Worm (Caenorhabditis elegans) whole organism, young adult: ENCODE data around the gene clec-190.

Experiments
- B0019.2 ChIP-seq: fragments of 200-800 bp; sonication (Bioruptor generic); conservative IDR thresholded peaks from 2 replicates; pipeline ENCODE4 v1.3.6; 2022; ENCODE audit warnings: missing genetic modification reagents, missing genetic modification characterization, missing compliant biosample characterization
- B0336.3 ChIP-seq: fragments of 200-800 bp; sonication (Bioruptor generic); IDR thresholded peaks from 2 replicates; pipeline ENCODE4 v1.3.6; 2022; ENCODE audit warnings: missing genetic modification characterization, missing compliant biosample characterization
- C06A6.2 ChIP-seq: fragments of 200-800 bp; sonication (Bioruptor generic); conservative IDR thresholded peaks from 2 replicates; pipeline ENCODE4 v1.3.6; 2022; ENCODE audit warnings: missing genetic modification characterization, missing compliant biosample characterization
- D2030.7 ChIP-seq: fragments of 200-800 bp; sonication (Bioruptor generic); IDR thresholded peaks from 2 replicates; pipeline ENCODE4 v1.3.6; 2022; ENCODE audit warnings: missing genetic modification reagents, missing genetic modification characterization, missing compliant biosample characterization
- F57C9.4 ChIP-seq: sonication (generic microtip); optimal IDR thresholded peaks from 2 replicates; lab custom pipeline; 2017; ENCODE audit warnings: mild to moderate bottlenecking, missing genetic modification characterization, missing compliant biosample characterization
- K11D2.4 ChIP-seq: fragments of 200-800 bp; sonication (Bioruptor generic); IDR thresholded peaks from 2 replicates; pipeline ENCODE4 v1.3.6; 2022; ENCODE audit warnings: missing genetic modification reagents, missing genetic modification characterization, missing compliant biosample characterization
- Y56A3A.18 ChIP-seq: fragments of 200-800 bp; sonication (Bioruptor generic); IDR thresholded peaks from 2 replicates; pipeline ENCODE4 v1.3.6; 2022; ENCODE audit warnings: missing genetic modification reagents, missing genetic modification characterization, missing compliant biosample characterization
- Y95B8A.8 ChIP-seq: fragments of 200-800 bp; sonication (Bioruptor generic); IDR thresholded peaks from 2 replicates; pipeline ENCODE4 v1.3.6; 2022; ENCODE audit warnings: missing genetic modification reagents, missing genetic modification characterization, missing compliant biosample characterization
- aptf-3 ChIP-seq: fragments of 200-800 bp; sonication (Bioruptor generic); IDR thresholded peaks from 2 replicates; pipeline ENCODE4 v1.3.6; 2022; ENCODE audit warnings: missing genetic modification characterization, missing compliant biosample characterization
- athp-1 ChIP-seq: sonication (generic microtip); optimal IDR thresholded peaks from 2 replicates; lab custom pipeline; 2017; ENCODE audit warnings: mild to moderate bottlenecking, missing genetic modification characterization, missing compliant biosample characterization
- attf-5 ChIP-seq: fragments of 200-800 bp; sonication (Bioruptor generic); optimal IDR thresholded peaks from 2 replicates; lab custom pipeline; 2018; ENCODE audit warnings: mild to moderate bottlenecking, missing genetic modification characterization, missing compliant biosample characterization
- attf-6 ChIP-seq: fragments of 200-800 bp; sonication (Bioruptor generic); IDR thresholded peaks from 2 replicates; pipeline ENCODE4 v1.3.6; 2022; ENCODE audit warnings: missing genetic modification reagents, missing genetic modification characterization, missing compliant biosample characterization
- die-1 ChIP-seq: sonication (generic microtip); optimal IDR thresholded peaks from 2 replicates; lab custom pipeline; 2016; ENCODE audit warnings: missing genotype, mild to moderate bottlenecking, missing genetic modification characterization, missing compliant biosample characterization
- dox-1 ChIP-seq: fragments of 200-800 bp; sonication (Bioruptor generic); IDR thresholded peaks from 2 replicates; pipeline ENCODE4 v1.3.6; 2022; ENCODE audit warnings: missing genetic modification reagents, missing genetic modification characterization, missing compliant biosample characterization
- dpff-1 ChIP-seq: sonication (generic microtip); optimal IDR thresholded peaks from 2 replicates; lab custom pipeline; 2017; ENCODE audit warnings: mild to moderate bottlenecking, missing genetic modification characterization, missing compliant biosample characterization
- egl-18 ChIP-seq: fragments of 200-800 bp; sonication (Bioruptor generic); IDR thresholded peaks from 2 replicates; pipeline ENCODE4 v1.3.6; 2022; ENCODE audit warnings: missing genetic modification reagents, missing genetic modification characterization, missing compliant biosample characterization
- egrh-3 ChIP-seq: fragments of 200-800 bp; sonication (Bioruptor generic); IDR thresholded peaks from 2 replicates; pipeline ENCODE4 v1.3.6; 2022; ENCODE audit warnings: missing genetic modification reagents, missing genetic modification characterization, missing compliant biosample characterization
- hlh-12 ChIP-seq: sonication (generic microtip); optimal IDR thresholded peaks from 2 replicates; lab custom pipeline; 2016; ENCODE audit warnings: missing genetic modification characterization, missing compliant biosample characterization
- hmg-1.2 ChIP-seq: fragments of 200-800 bp; sonication (Bioruptor generic); IDR thresholded peaks from 2 replicates; pipeline ENCODE4 v1.3.6; 2022; ENCODE audit warnings: missing genetic modification reagents, missing genetic modification characterization, missing compliant biosample characterization
- hsf-1 ChIP-seq: fragments of 200-800 bp; sonication (Bioruptor generic); IDR thresholded peaks from 2 replicates; pipeline ENCODE4 v1.3.6; 2022; ENCODE audit warnings: missing genetic modification reagents, missing genetic modification characterization, missing compliant biosample characterization
- let-526 ChIP-seq: fragments of 200-800 bp; sonication (Bioruptor generic); IDR thresholded peaks from 2 replicates; pipeline ENCODE4 v1.3.6; 2022; ENCODE audit warnings: missing genetic modification reagents, missing genetic modification characterization, missing compliant biosample characterization
- let-607 ChIP-seq, 2 experiments: fragments of 200-800 bp in 1 of 2; sonication (Bioruptor generic) in 1 of 2; sonication (generic microtip) in 1 of 2; optimal IDR thresholded peaks; 2 replicates each; lab custom pipeline; 2016 to 2018; ENCODE audit warnings: mild to moderate bottlenecking in 2 of 2, missing compliant biosample characterization in 2 of 2, missing genetic modification characterization in 2 of 2, moderate library complexity in 2 of 2, missing genotype in 1 of 2
- lin-26 ChIP-seq: fragments of 200-800 bp; sonication (Bioruptor generic); IDR thresholded peaks from 2 replicates; pipeline ENCODE4 v1.3.6; 2022; ENCODE audit warnings: missing genetic modification reagents, missing genetic modification characterization, missing compliant biosample characterization
- lin-40 ChIP-seq: sonication (generic microtip); optimal IDR thresholded peaks from 2 replicates; lab custom pipeline; 2016; ENCODE audit warnings: missing genetic modification characterization, mild to moderate bottlenecking, missing compliant biosample characterization, missing genotype, missing genetic modification reagents
- lir-1 ChIP-seq: fragments of 200-800 bp; sonication (Bioruptor generic); conservative IDR thresholded peaks from 2 replicates; pipeline ENCODE4 v1.3.6; 2022; ENCODE audit warnings: missing genetic modification reagents, missing genetic modification characterization, missing compliant biosample characterization
- lsl-1 ChIP-seq: fragments of 200-800 bp; sonication (Bioruptor generic); optimal IDR thresholded peaks from 2 replicates; lab custom pipeline; 2018; ENCODE audit warnings: mild to moderate bottlenecking, missing genetic modification characterization, moderate library complexity, missing compliant biosample characterization
- madf-8 ChIP-seq: fragments of 200-800 bp; sonication (Bioruptor generic); conservative IDR thresholded peaks from 2 replicates; pipeline ENCODE4 v1.3.6; 2022; ENCODE audit warnings: missing genetic modification reagents, missing genetic modification characterization, missing compliant biosample characterization
- nhr-80 ChIP-seq: sonication (generic microtip); optimal IDR thresholded peaks from 2 replicates; lab custom pipeline; 2016; ENCODE audit warnings: missing genetic modification characterization, missing compliant biosample characterization
- pha-4 ChIP-seq: fragments of 150-350 bp; sonication (generic microtip); optimal IDR thresholded peaks from 2 replicates; lab custom pipeline; 2014; ENCODE audit warnings: missing biosample characterization, missing genetic modification reagents, missing genetic modification characterization
- rcor-1 ChIP-seq: fragments of 200-800 bp; sonication (Bioruptor generic); IDR thresholded peaks from 2 replicates; pipeline ENCODE4 v1.3.6; 2022; ENCODE audit warnings: missing genetic modification reagents, missing genetic modification characterization, missing compliant biosample characterization
- snpc-3.4 ChIP-seq: sonication (generic microtip); optimal IDR thresholded peaks from 2 replicates; lab custom pipeline; 2017; ENCODE audit warnings: missing genetic modification characterization, mild to moderate bottlenecking, missing compliant biosample characterization, antibody characterized with exemption, moderate library complexity, missing genotype, missing genetic modification reagents
- snpc-4 ChIP-seq, 5 experiments: fragments of 150-350 bp in 1 of 5; sonication (generic microtip) in 4 of 5; optimal IDR thresholded peaks; 2 replicates each; lab custom pipeline; 2014 to 2018; ENCODE audit warnings: missing genetic modification characterization in 5 of 5, missing biosample characterization in 3 of 5, antibody characterized with exemption in 2 of 5, mild to moderate bottlenecking in 2 of 5, missing compliant biosample characterization in 2 of 5, missing genotype in 2 of 5, moderate library complexity in 2 of 5, missing genetic modification reagents in 1 of 5
- tbp1 ChIP-seq: fragments of 200-800 bp; sonication (Bioruptor generic); optimal IDR thresholded peaks from 2 replicates; lab custom pipeline; 2018; ENCODE audit warnings: mild to moderate bottlenecking, missing genetic modification characterization, missing compliant biosample characterization
- tbx-9 ChIP-seq: sonication (generic microtip); optimal IDR thresholded peaks from 2 replicates; lab custom pipeline; 2016; ENCODE audit warnings: borderline replicate concordance, missing genetic modification characterization, inconsistent platforms, missing compliant biosample characterization
- tlf-1 ChIP-seq: fragments of 200-800 bp; sonication (Bioruptor generic); optimal IDR thresholded peaks from 2 replicates; lab custom pipeline; 2018; ENCODE audit warnings: mild to moderate bottlenecking, missing genetic modification characterization, missing compliant biosample characterization
- zfh-2 ChIP-seq: fragments of 200-800 bp; sonication (Bioruptor generic); conservative IDR thresholded peaks from 2 replicates; pipeline ENCODE4 v1.3.6; 2022; ENCODE audit warnings: missing genetic modification reagents, missing genetic modification characterization, missing compliant biosample characterization
- ztf-22 ChIP-seq: fragments of 200-800 bp; sonication (Bioruptor generic); optimal IDR thresholded peaks from 2 replicates; lab custom pipeline; 2018; ENCODE audit warnings: mild to moderate bottlenecking, missing genetic modification characterization, moderate library complexity, missing compliant biosample characterization
- ztf-28 ChIP-seq: fragments of 200-800 bp; sonication (Bioruptor generic); IDR thresholded peaks from 2 replicates; pipeline ENCODE4 v1.3.6; 2022; ENCODE audit warnings: missing genetic modification reagents, missing genetic modification characterization, missing compliant biosample characterization
- ztf-6 ChIP-seq: fragments of 200-800 bp; sonication (Bioruptor generic); IDR thresholded peaks from 2 replicates; pipeline ENCODE4 v1.3.6; 2022; ENCODE audit warnings: missing genetic modification reagents, missing genetic modification characterization, missing compliant biosample characterization

clec-190 gene

ce11 chrIV:15120746-15121145 is 5.2 kb downstream of the clec-190 start, which contains the start of gene clec-189:
clec-189 (plus strand) TSS chrIV:15120837.
- TF ChIP-seq lin-40 (tag; lab: Kevin White, UChicago): no peak
- TF ChIP-seq Y56A3A.18 (GFP tag; lab: Robert Waterston, UW): no peak
- TF ChIP-seq zfh-2 (GFP tag; lab: Robert Waterston, UW): 0 out of 2 replicates have a peak, but pooled peaks have one; percentile 10
- no peak for TF ChIP-seq tbx-9 (tag; lab: Kevin White, UChicago)
- no peak for TF ChIP-seq let-526
- no peak for TF ChIP-seq attf-6
- TF ChIP-seq attf-5 (GFP tag; lab: Kevin White, UChicago): no peak
- no peak for TF ChIP-seq let-607 (tag; optimal IDR thresholded peaks at IDR 0.05; lab: Kevin White, UChicago)
- TF ChIP-seq snpc-4 (GFP tag; optimal IDR thresholded peaks at IDR 0.05; lab: Kevin White, UChicago): no peak
- TF ChIP-seq snpc-4 (tag; optimal IDR thresholded peaks at IDR 0.05; lab: Kevin White, UChicago): peak in 2 of 4 experiments; percentile 66 to 91
- TF ChIP-seq ztf-6: no peak
- TF ChIP-seq, all 124 proteins: peak for 2

ce11 chrIV:15119268-15119667 is 6.7 kb downstream of the clec-190 start:
- TF ChIP-seq hmg-1.2 (GFP tag; lab: Robert Waterston, UW) (peak; percentile 39; the same call in 1 of the 2 replicates), zfh-2 (GFP tag; lab: Robert Waterston, UW) (peak; percentile 55), attf-6 (peak; percentile 62; the same call in 1 of the 2 replicates), snpc-4 (GFP tag; optimal IDR thresholded peaks at IDR 0.05; lab: Kevin White, UChicago) (no peak), snpc-4 (tag; optimal IDR thresholded peaks at IDR 0.05; lab: Kevin White, UChicago) (peak in 3 of 4 experiments; percentile 19 to 96 (median 55)), F57C9.4 (tag; lab: Kevin White, UChicago) (no peak)

ce11 chrIV:15118390-15118789 is 7.5 kb downstream of the clec-190 start, which contains the start of gene M199.136:
M199.136 (plus strand) TSS chrIV:15118690.
- TF ChIP-seq K11D2.4 (GFP tag; lab: Robert Waterston, UW): no peak
- TF ChIP-seq lsl-1 (GFP tag; lab: Kevin White, UChicago): no peak
- no peak for TF ChIP-seq tlf-1
- no peak for TF ChIP-seq aptf-3

- TF ChIP-seq C06A6.2 (GFP tag; lab: Robert Waterston, UW): no peak
- no peak for TF ChIP-seq zfh-2 (GFP tag; lab: Robert Waterston, UW)
- no peak for TF ChIP-seq lin-26 (GFP tag; lab: Robert Waterston, UW)
- TF ChIP-seq snpc-3.4 (tag; lab: Kevin White, UChicago): no peak
- no peak for TF ChIP-seq lsl-1 (GFP tag; lab: Kevin White, UChicago)
- no peak for TF ChIP-seq dox-1 (GFP tag; lab: Robert Waterston, UW)
- no peak for TF ChIP-seq lir-1
- TF ChIP-seq ztf-22 (GFP tag; lab: Kevin White, UChicago): no peak
- no peak for TF ChIP-seq D2030.7 (GFP tag; lab: Robert Waterston, UW)
- no peak for TF ChIP-seq tlf-1
- TF ChIP-seq madf-8: no peak
- TF ChIP-seq attf-6: no peak
- no peak for TF ChIP-seq hsf-1 (GFP tag; lab: Robert Waterston, UW)
- no peak for TF ChIP-seq let-607 (tag; optimal IDR thresholded peaks at IDR 0.05; lab: Kevin White, UChicago)
- TF ChIP-seq egl-18 (GFP tag; lab: Robert Waterston, UW): no peak
Observed at ce11 chrIV:15114324-15114723, 11.6 kb downstream of the clec-190 start, which contains the start of gene M199.135. M199.135 (plus strand) TSS chrIV:15114624.

ce11 chrIV:15113117-15113516 is 12.8 kb downstream of the clec-190 start, which contains the start of gene M199.134:
M199.134 (minus strand) TSS chrIV:15113217.
- TF ChIP-seq pha-4 (tag; lab: Kevin White, UChicago) (no peak), die-1 (tag; lab: Kevin White, UChicago) (no peak), egrh-3 (no peak), dpff-1 (tag; lab: Kevin White, UChicago) (no peak), athp-1 (tag; lab: Kevin White, UChicago) (no peak), ztf-28 (GFP tag; lab: Robert Waterston, UW) (no peak), rcor-1 (GFP tag; lab: Robert Waterston, UW) (no peak), B0019.2 (no peak), B0336.3 (GFP tag; lab: Robert Waterston, UW) (no peak), madf-8 (no peak), tbp1 (no peak), nhr-80 (tag; lab: Kevin White, UChicago) (no peak), hlh-12 (tag; lab: Kevin White, UChicago) (no peak), Y95B8A.8 (GFP tag; lab: Robert Waterston, UW) (no peak)
